Worm (Caenorhabditis elegans) whole organism, late embryonic: Measurements from ENCODE around the gene ztf-17.
A peak's percentile ranks its signal among the peaks of the same experiment; 100 is the strongest.

Experiments used
- C08G9.2 ChIP-seq: sonication (generic microtip); optimal IDR thresholded peaks from 2 replicates; lab custom pipeline; 2016; ENCODE audit warnings: mild to moderate bottlenecking, missing genetic modification characterization, moderate library complexity, missing compliant biosample characterization
- ama-1 ChIP-seq: fragments of 150-350 bp; optimal IDR thresholded peaks from 2 replicates; lab custom pipeline; 2014
- ceh-45 ChIP-seq: fragments of 200-800 bp; sonication (Bioruptor generic); IDR thresholded peaks from 2 replicates; pipeline ENCODE4 v1.3.6; 2022; ENCODE audit warnings: missing genetic modification reagents, missing genetic modification characterization, missing compliant biosample characterization
- dve-1 ChIP-seq: sonication (generic microtip); optimal IDR thresholded peaks from 2 replicates; lab custom pipeline; 2017; ENCODE audit warnings: antibody characterized with exemption, mild to moderate bottlenecking, missing genetic modification characterization, missing compliant biosample characterization
- hlh-6 ChIP-seq: sonication (generic microtip); optimal IDR thresholded peaks from 2 replicates; lab custom pipeline; 2016; ENCODE audit warnings: missing genotype, missing genetic modification characterization, missing compliant biosample characterization
- lim-6 ChIP-seq: sonication (generic microtip); optimal IDR thresholded peaks from 2 replicates; lab custom pipeline; 2016; ENCODE audit warnings: missing genetic modification characterization, missing compliant biosample characterization
- lin-11 ChIP-seq: fragments of 200-800 bp; sonication (Bioruptor generic); optimal IDR thresholded peaks from 2 replicates; lab custom pipeline; 2018; ENCODE audit warnings: mild to moderate bottlenecking, missing genetic modification characterization, missing compliant biosample characterization
- nfya-1 ChIP-seq: sonication (generic microtip); optimal IDR thresholded peaks from 2 replicates; lab custom pipeline; 2017; ENCODE audit warnings: missing genetic modification characterization, mild to moderate bottlenecking, missing compliant biosample characterization, antibody characterized with exemption, moderate library complexity
- pha-4 ChIP-seq: fragments of 150-350 bp; optimal IDR thresholded peaks from 2 replicates; lab custom pipeline; 2018; ENCODE audit warnings: missing biosample characterization, missing genetic modification reagents, missing genetic modification characterization
- unc-55 ChIP-seq: sonication (generic microtip); optimal IDR thresholded peaks from 2 replicates; lab custom pipeline; 2017; ENCODE audit warnings: missing biosample characterization, missing genetic modification reagents, missing genetic modification characterization

DNA sequence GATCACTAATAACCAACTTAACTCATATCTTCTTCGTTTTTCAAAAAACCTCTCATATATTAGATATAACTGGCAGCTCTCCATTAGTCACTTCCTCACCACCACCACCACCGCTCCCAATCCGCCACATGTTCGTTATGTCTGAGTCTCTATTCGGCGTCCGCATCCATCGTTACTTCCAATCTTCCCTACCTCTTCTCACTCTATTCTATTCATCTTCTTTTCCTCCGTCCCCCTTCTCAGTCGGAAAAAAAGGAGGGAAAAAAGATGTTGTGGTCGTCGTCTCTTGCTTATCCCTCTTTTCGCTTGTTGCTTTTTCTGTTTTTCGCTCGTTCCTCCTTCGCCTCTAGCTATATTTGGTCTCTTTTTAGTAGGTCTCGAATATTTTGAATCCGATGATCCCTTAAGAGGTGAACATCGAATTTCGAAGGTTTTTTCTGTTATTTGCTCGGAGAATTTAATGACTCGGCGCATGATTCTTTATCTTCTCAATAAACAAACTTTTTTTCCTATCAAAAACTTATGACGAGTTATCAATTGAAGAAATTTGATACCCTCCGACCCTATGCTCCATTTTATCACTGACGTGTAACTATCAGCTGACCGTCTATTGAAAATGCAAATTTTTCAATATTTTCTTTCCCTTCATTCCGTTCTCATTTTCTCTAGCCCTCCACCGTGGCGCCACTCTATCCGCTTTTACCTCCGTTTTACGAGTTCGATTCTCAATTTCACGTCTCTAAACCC, 22.1 kb upstream of the ztf-17 start:
- TF ChIP-seq unc-55 (no peak), lim-6 (no peak), C08G9.2 (peak; percentile 23), dve-1 (tag; lab: Kevin White, UChicago) (no peak), ceh-45 (GFP tag; lab: Robert Waterston, UW) (no peak), pha-4 (no peak), ama-1 (lab: Kevin White, UChicago) (no peak), nfya-1 (tag; lab: Kevin White, UChicago) (peak; percentile 21), lin-11 (tag; lab: Kevin White, UChicago) (no peak), hlh-6 (tag; lab: Kevin White, UChicago) (no peak)
